Worm (Caenorhabditis elegans): Measurements from ENCODE around the gene Y38H6C.18.

ce11 chrV:20594746-20595145, 47.8 kb upstream of the Y38H6C.18 start, which contains the start of gene F26F2.10:
- no peak for TF ChIP-seq nhr-11 (tag; optimal IDR thresholded peaks at IDR 0.05)
- no peak for TF ChIP-seq lin-11 (tag; optimal IDR thresholded peaks at IDR 0.05)
- no peak for TF ChIP-seq ZK546.5 (tag; optimal IDR thresholded peaks at IDR 0.05)
- TF ChIP-seq lsy-2 (tag; optimal IDR thresholded peaks at IDR 0.05) = no peak
- TF ChIP-seq nhr-25 (tag; optimal IDR thresholded peaks at IDR 0.05) = no peak
- TF ChIP-seq C34F6.9 (tag; optimal IDR thresholded peaks at IDR 0.05) = no peak
- no peak for TF ChIP-seq dmd-4 (tag; optimal IDR thresholded peaks at IDR 0.05)
- TF ChIP-seq ztf-11 (tag; optimal IDR thresholded peaks at IDR 0.05) = no peak
- no peak for TF ChIP-seq lin-13 (GFP tag; optimal IDR thresholded peaks at IDR 0.05)
- no peak for TF ChIP-seq nhr-237 (tag; optimal IDR thresholded peaks at IDR 0.05)
- TF ChIP-seq fos-1 (tag; optimal IDR thresholded peaks at IDR 0.05) = no peak
- no peak for TF ChIP-seq ztf-4 (tag; optimal IDR thresholded peaks at IDR 0.05)
- no peak for TF ChIP-seq alr-1 (tag; optimal IDR thresholded peaks at IDR 0.05)
